Worm (Caenorhabditis elegans) whole organism, L3 larva: ENCODE measurements around the gene F38B7.11.

Experiments
- R02D3.7 ChIP-seq: fragments of 150-350 bp; optimal IDR thresholded peaks from 2 replicates; lab custom pipeline; 2014; ENCODE audit warnings: missing biosample characterization, missing genetic modification characterization
- ZK546.5 ChIP-seq: sonication (generic microtip); optimal IDR thresholded peaks from 2 replicates; lab custom pipeline; 2017; ENCODE audit warnings: missing biosample characterization, missing genetic modification characterization
- aly-2 ChIP-seq: fragments of 150-350 bp; optimal IDR thresholded peaks from 2 replicates; lab custom pipeline; 2014; ENCODE audit warnings: missing biosample characterization, missing genetic modification characterization
- ama-1 ChIP-seq: fragments of 150-350 bp; optimal IDR thresholded peaks from 2 replicates; lab custom pipeline; 2018
- ceh-16 ChIP-seq: sonication (generic microtip); optimal IDR thresholded peaks from 2 replicates; lab custom pipeline; 2017; ENCODE audit warnings: missing biosample characterization, missing genetic modification characterization
- ceh-28 ChIP-seq: fragments of 150-350 bp; optimal IDR thresholded peaks from 2 replicates; lab custom pipeline; 2014; ENCODE audit warnings: missing biosample characterization, missing genetic modification reagents, missing genetic modification characterization
- ceh-82 ChIP-seq: fragments of 150-350 bp; optimal IDR thresholded peaks from 2 replicates; lab custom pipeline; 2014; ENCODE audit warnings: missing biosample characterization, missing genetic modification characterization
- ceh-9 ChIP-seq: sonication (generic microtip); optimal IDR thresholded peaks from 2 replicates; lab custom pipeline; 2018; ENCODE audit warnings: missing biosample characterization, missing genetic modification characterization
- daf-12 ChIP-seq: fragments of 150-350 bp; optimal IDR thresholded peaks from 2 replicates; lab custom pipeline; 2014; ENCODE audit warnings: missing biosample characterization, missing genetic modification reagents, missing genetic modification characterization
- egl-27 ChIP-seq: sonication (generic microtip); optimal IDR thresholded peaks from 4 replicates; lab custom pipeline; 2017; ENCODE audit warnings: missing biosample characterization, missing genetic modification reagents, missing genetic modification characterization
- egl-5 ChIP-seq: fragments of 150-350 bp; optimal IDR thresholded peaks from 2 replicates; lab custom pipeline; 2017; ENCODE audit warnings: missing biosample characterization, missing genetic modification reagents, missing genetic modification characterization, inconsistent platforms
- elt-1 ChIP-seq: fragments of 150-350 bp; optimal IDR thresholded peaks from 2 replicates; lab custom pipeline; 2014; ENCODE audit warnings: missing biosample characterization, missing genetic modification characterization
- elt-2 ChIP-seq: sonication (generic microtip); optimal IDR thresholded peaks from 2 replicates; lab custom pipeline; 2016; ENCODE audit warnings: missing genetic modification reagents, mild to moderate bottlenecking, missing genetic modification characterization, missing compliant biosample characterization
- eor-1 ChIP-seq, 2 experiments: fragments of 150-350 bp; optimal IDR thresholded peaks; 2 replicates each; lab custom pipeline; 2014 to 2018; ENCODE audit warnings: missing biosample characterization in 2 of 2, missing genetic modification characterization in 2 of 2
- fkh-10 ChIP-seq: sonication (generic microtip); optimal IDR thresholded peaks from 2 replicates; lab custom pipeline; 2017; ENCODE audit warnings: missing biosample characterization, missing genetic modification reagents, missing genetic modification characterization
- fkh-2 ChIP-seq: fragments of 150-350 bp; optimal IDR thresholded peaks from 2 replicates; lab custom pipeline; 2014; ENCODE audit warnings: missing biosample characterization, missing genetic modification reagents, missing genetic modification characterization
- fos-1 ChIP-seq: fragments of 150-350 bp; optimal IDR thresholded peaks from 2 replicates; lab custom pipeline; 2014; ENCODE audit warnings: missing biosample characterization, missing genetic modification characterization
- hmg-11 ChIP-seq: sonication (generic microtip); optimal IDR thresholded peaks from 2 replicates; lab custom pipeline; 2016; ENCODE audit warnings: missing genetic modification characterization, missing compliant biosample characterization
- jun-1 ChIP-seq: fragments of 150-350 bp; optimal IDR thresholded peaks from 2 replicates; lab custom pipeline; 2014; ENCODE audit warnings: missing biosample characterization, missing genetic modification reagents, missing genetic modification characterization
- lin-15B ChIP-seq: fragments of 150-350 bp; optimal IDR thresholded peaks from 2 replicates; lab custom pipeline; 2014; ENCODE audit warnings: missing biosample characterization, missing genetic modification characterization
- lin-39 ChIP-seq: fragments of 150-350 bp; optimal IDR thresholded peaks from 2 replicates; lab custom pipeline; 2018; ENCODE audit warnings: missing biosample characterization, missing genetic modification reagents, missing genetic modification characterization
- lsy-12 ChIP-seq: sonication (generic microtip); optimal IDR thresholded peaks from 2 replicates; lab custom pipeline; 2016; ENCODE audit warnings: mild to moderate bottlenecking, missing genetic modification characterization, missing compliant biosample characterization
- mdl-1 ChIP-seq: fragments of 150-350 bp; optimal IDR thresholded peaks from 2 replicates; lab custom pipeline; 2014; ENCODE audit warnings: missing biosample characterization, missing genetic modification characterization
- mml-1 ChIP-seq: fragments of 150-350 bp; sonication (generic microtip); optimal IDR thresholded peaks from 3 replicates; lab custom pipeline; 2014; ENCODE audit warnings: missing biosample characterization, missing genetic modification characterization
- nfya-1 ChIP-seq: sonication (generic microtip); optimal IDR thresholded peaks from 2 replicates; lab custom pipeline; 2017; ENCODE audit warnings: missing genetic modification characterization, mild to moderate bottlenecking, missing compliant biosample characterization, antibody characterized with exemption, moderate library complexity; ENCODE audit not compliant: insufficient read depth
- nhr-11 ChIP-seq: fragments of 150-350 bp; optimal IDR thresholded peaks from 2 replicates; lab custom pipeline; 2014; ENCODE audit warnings: missing biosample characterization, missing genetic modification characterization
- nhr-12 ChIP-seq: fragments of 150-350 bp; optimal IDR thresholded peaks from 2 replicates; lab custom pipeline; 2014; ENCODE audit warnings: missing biosample characterization, missing genetic modification characterization
- nhr-23 ChIP-seq: fragments of 150-350 bp; optimal IDR thresholded peaks from 2 replicates; lab custom pipeline; 2014; ENCODE audit warnings: missing biosample characterization, missing genetic modification reagents, missing genetic modification characterization
- nhr-237 ChIP-seq: fragments of 150-350 bp; optimal IDR thresholded peaks from 2 replicates; lab custom pipeline; 2014; ENCODE audit warnings: missing biosample characterization, missing genetic modification characterization
- nhr-25 ChIP-seq: sonication (generic microtip); optimal IDR thresholded peaks from 2 replicates; lab custom pipeline; 2017; ENCODE audit warnings: missing biosample characterization, missing genetic modification characterization
- nhr-43 ChIP-seq: sonication (generic microtip); optimal IDR thresholded peaks from 2 replicates; lab custom pipeline; 2016; ENCODE audit warnings: mild to moderate bottlenecking, missing genetic modification characterization, missing compliant biosample characterization; ENCODE audit not compliant: poor library complexity, severe bottlenecking
- nhr-67 ChIP-seq: fragments of 150-350 bp; optimal IDR thresholded peaks from 2 replicates; lab custom pipeline; 2014; ENCODE audit warnings: missing biosample characterization, missing genetic modification characterization
- nhr-76 ChIP-seq: fragments of 150-350 bp; sonication (generic microtip); optimal IDR thresholded peaks from 5 replicates; lab custom pipeline; 2014; ENCODE audit warnings: missing biosample characterization, missing genetic modification characterization
- nhr-77 ChIP-seq: fragments of 150-350 bp; optimal IDR thresholded peaks from 2 replicates; lab custom pipeline; 2014; ENCODE audit warnings: missing biosample characterization, missing genetic modification characterization
- pha-4 ChIP-seq: fragments of 150-350 bp; optimal IDR thresholded peaks from 2 replicates; lab custom pipeline; 2014; ENCODE audit warnings: missing biosample characterization, missing genetic modification reagents, missing genetic modification characterization
- pqm-1 ChIP-seq: fragments of 150-350 bp; optimal IDR thresholded peaks from 2 replicates; lab custom pipeline; 2017; ENCODE audit warnings: missing biosample characterization, missing genetic modification characterization, inconsistent platforms
- sea-2 ChIP-seq: fragments of 150-350 bp; sonication (generic microtip); optimal IDR thresholded peaks from 4 replicates; lab custom pipeline; 2014; ENCODE audit warnings: missing biosample characterization, missing genetic modification reagents, missing genetic modification characterization
- skn-1 ChIP-seq: fragments of 150-350 bp; optimal IDR thresholded peaks from 2 replicates; lab custom pipeline; 2014; ENCODE audit warnings: missing biosample characterization, missing genetic modification characterization
- snpc-4 ChIP-seq: fragments of 150-350 bp; optimal IDR thresholded peaks from 2 replicates; lab custom pipeline; 2014; ENCODE audit warnings: missing biosample characterization, missing genetic modification characterization
- tbx-2 ChIP-seq: sonication (generic microtip); optimal IDR thresholded peaks from 2 replicates; lab custom pipeline; 2016; ENCODE audit warnings: mild to moderate bottlenecking, missing genetic modification characterization, missing compliant biosample characterization
- unc-39 ChIP-seq: sonication (generic microtip); optimal IDR thresholded peaks from 4 replicates; lab custom pipeline; 2017; ENCODE audit warnings: missing biosample characterization, missing genetic modification characterization
- unc-62 ChIP-seq: fragments of 150-350 bp; sonication (generic microtip); optimal IDR thresholded peaks from 4 replicates; lab custom pipeline; 2014; ENCODE audit warnings: missing biosample characterization, missing genetic modification reagents, missing genetic modification characterization
- zag-1 ChIP-seq: fragments of 150-350 bp; optimal IDR thresholded peaks from 2 replicates; lab custom pipeline; 2014; ENCODE audit warnings: missing biosample characterization, missing genetic modification characterization
- ztf-11 ChIP-seq: fragments of 150-350 bp; optimal IDR thresholded peaks from 2 replicates; lab custom pipeline; 2014; ENCODE audit warnings: missing biosample characterization, missing genetic modification characterization
- ztf-4 ChIP-seq: fragments of 150-350 bp; optimal IDR thresholded peaks from 2 replicates; lab custom pipeline; 2014; ENCODE audit warnings: missing biosample characterization, missing genetic modification characterization

The F38B7.11 gene

ce11 chrV:11543564-11543963 lies 3.3 kb upstream of the F38B7.11 start, which contains the start of gene F38B7.2:
Gene F38B7.2 (plus strand): TSS chrV:11543963.
- TF ChIP-seq nhr-43 (peak; percentile 68), elt-1 (tag; lab: Kevin White, UChicago) (peak; percentile 29), nhr-12 (no peak), lsy-12 (tag; lab: Kevin White, UChicago) (no peak), egl-27 (tag; lab: Kevin White, UChicago) (peak; percentile 28), nhr-11 (tag; lab: Kevin White, UChicago) (no peak), nhr-23 (peak; percentile 72), sea-2 (no peak), unc-39 (tag; lab: Kevin White, UChicago) (no peak), mml-1 (tag; lab: Kevin White, UChicago) (no peak), nhr-67 (no peak), ztf-11 (tag; lab: Kevin White, UChicago) (no peak), jun-1 (no peak), elt-2 (tag; lab: Kevin White, UChicago) (no peak), lin-15B (tag; lab: Kevin White, UChicago) (no peak), nhr-25 (tag; lab: Kevin White, UChicago) (peak; percentile 76), nfya-1 (tag; lab: Kevin White, UChicago) (peak; percentile 11)

- TF ChIP-seq sea-2 = no peak
- TF ChIP-seq daf-12 (tag; lab: Kevin White, UChicago) = no peak
- no peak for TF ChIP-seq R02D3.7 (tag; lab: Kevin White, UChicago)
- TF ChIP-seq nhr-25 (tag; lab: Kevin White, UChicago) = no peak
- TF ChIP-seq eor-1 (tag; optimal IDR thresholded peaks at IDR 0.05; lab: Kevin White, UChicago) = no peak
- TF ChIP-seq lin-15B (tag; lab: Kevin White, UChicago) = no peak
- TF ChIP-seq hmg-11 = no peak
- TF ChIP-seq ceh-28 (tag; lab: Kevin White, UChicago) = no peak
- TF ChIP-seq fkh-2 (tag; lab: Kevin White, UChicago) = no peak
- no peak for TF ChIP-seq mdl-1 (tag; lab: Kevin White, UChicago)
Observed at ce11 chrV:11545227-11545626, 1.7 kb upstream of the F38B7.11 start, which contains the start of gene F38B7.10. Gene F38B7.10 (plus strand): TSS chrV:11545527.

- no peak for TF ChIP-seq ama-1 (lab: Kevin White, UChicago)
- no peak for TF ChIP-seq fkh-2 (tag; lab: Kevin White, UChicago)
- TF ChIP-seq fos-1 (tag; lab: Kevin White, UChicago) = no peak
- TF ChIP-seq ceh-82 (tag; lab: Kevin White, UChicago) = no peak
- TF ChIP-seq eor-1 (tag; optimal IDR thresholded peaks at IDR 0.05; lab: Kevin White, UChicago) = no peak
- TF ChIP-seq nfya-1 (tag; lab: Kevin White, UChicago) = peak; percentile 68
- no peak for TF ChIP-seq aly-2
- TF ChIP-seq mml-1 (tag; lab: Kevin White, UChicago) = no peak
- no peak for TF ChIP-seq tbx-2 (tag; lab: Kevin White, UChicago)
- TF ChIP-seq lin-15B (tag; lab: Kevin White, UChicago) = no peak
- TF ChIP-seq nhr-25 (tag; lab: Kevin White, UChicago) = peak; percentile 89
- TF ChIP-seq egl-5 (tag; lab: Kevin White, UChicago) = peak; percentile 2
- TF ChIP-seq skn-1 (tag; lab: Kevin White, UChicago) = peak; percentile 1
- TF ChIP-seq fkh-10 (GFP tag; lab: Kevin White, UChicago) = no peak
- TF ChIP-seq daf-12 (tag; lab: Kevin White, UChicago) = no peak
- TF ChIP-seq pha-4 (tag; lab: Kevin White, UChicago) = peak; percentile 82
- no peak for TF ChIP-seq unc-39 (tag; lab: Kevin White, UChicago)
- TF ChIP-seq zag-1 (tag; lab: Kevin White, UChicago) = no peak
- peak; percentile 18 for TF ChIP-seq lin-39
- peak; percentile 75 for TF ChIP-seq mdl-1 (tag; lab: Kevin White, UChicago)
- no peak for TF ChIP-seq hmg-11
- TF ChIP-seq ZK546.5 (tag; lab: Kevin White, UChicago) = no peak
- no peak for TF ChIP-seq R02D3.7 (tag; lab: Kevin White, UChicago)
- TF ChIP-seq ceh-28 (tag; lab: Kevin White, UChicago) = no peak
- TF ChIP-seq ceh-9 = no peak
- TF ChIP-seq snpc-4 (tag; lab: Kevin White, UChicago) = peak; percentile 6
- no peak for TF ChIP-seq nhr-11 (tag; lab: Kevin White, UChicago)
- TF ChIP-seq lsy-12 (tag; lab: Kevin White, UChicago) = no peak
- no peak for TF ChIP-seq unc-62
- TF ChIP-seq sea-2 = no peak
- no peak for TF ChIP-seq ceh-16 (tag; lab: Kevin White, UChicago)
- peak; percentile 79 for TF ChIP-seq elt-2 (tag; lab: Kevin White, UChicago)
- TF ChIP-seq egl-27 (tag; lab: Kevin White, UChicago) = no peak
- no peak for TF ChIP-seq nhr-77
- TF ChIP-seq nhr-237 (tag; lab: Kevin White, UChicago) = no peak
- TF ChIP-seq pqm-1 = peak; percentile 34
- TF ChIP-seq ztf-11 (tag; lab: Kevin White, UChicago) = no peak
- TF ChIP-seq nhr-23 = no peak
- peak; percentile 15 for TF ChIP-seq nhr-43
- TF ChIP-seq ztf-4 (tag; lab: Kevin White, UChicago) = no peak
- no peak for TF ChIP-seq nhr-67
- no peak for TF ChIP-seq jun-1
- no peak for TF ChIP-seq nhr-12
- TF ChIP-seq nhr-76 (tag; lab: Kevin White, UChicago) = no peak
- peak; percentile 4 for TF ChIP-seq elt-1 (tag; lab: Kevin White, UChicago)
Observed at ce11 chrV:11548914-11549406, 2.1 kb downstream of the F38B7.11 start, which contains the start of the genes F38B7.17 and F38B7.3. Gene F38B7.17 (minus strand): TSS chrV:11548964. Gene F38B7.3 (plus strand): TSS chrV:11549107.
